Fruit fly (Drosophila melanogaster) whole organism, embryonic: ENCODE results near the gene Gen.

Source experiments
- CG10959 ChIP-seq: fragments of 200-800 bp; sonication (Bioruptor generic); IDR thresholded peaks from 2 replicates; pipeline ENCODE4 v1.3.6; 2022; ENCODE audit warnings: missing biosample characterization, missing genetic modification characterization
- CG11504 ChIP-seq: fragments of 200-800 bp; sonication (Bioruptor generic); optimal IDR thresholded peaks from 3 replicates; lab custom pipeline; 2019; ENCODE audit warnings: missing biosample characterization, mild to moderate bottlenecking, missing genetic modification characterization, moderate library complexity
- CG12769 ChIP-seq: fragments of 200-800 bp; sonication (Bioruptor generic); optimal IDR thresholded peaks from 2 replicates; lab custom pipeline; 2019; ENCODE audit warnings: missing biosample characterization, mild to moderate bottlenecking, missing genetic modification characterization, moderate library complexity
- CG17186 ChIP-seq: fragments of 200-800 bp; sonication (Bioruptor generic); optimal IDR thresholded peaks from 3 replicates; lab custom pipeline; 2017; ENCODE audit warnings: missing biosample characterization, missing genetic modification reagents, missing genetic modification characterization
- CG18011 ChIP-seq: fragments of 200-800 bp; sonication (Bioruptor generic); optimal IDR thresholded peaks from 2 replicates; lab custom pipeline; 2017; ENCODE audit warnings: missing biosample characterization, missing genetic modification characterization, mild to moderate bottlenecking, moderate library complexity, missing genotype
- CG18476 ChIP-seq: fragments of 200-800 bp; sonication (Bioruptor generic); optimal IDR thresholded peaks from 2 replicates; lab custom pipeline; 2016; ENCODE audit warnings: missing biosample characterization, mild to moderate bottlenecking, missing genetic modification characterization
- CG2199 ChIP-seq: fragments of 200-800 bp; sonication (Bioruptor generic); IDR thresholded peaks from 3 replicates; pipeline ENCODE4 v1.3.6; 2022; ENCODE audit warnings: missing biosample characterization, missing genetic modification characterization
- CG2202 ChIP-seq: fragments of 200-800 bp; sonication (Bioruptor generic); optimal IDR thresholded peaks from 2 replicates; lab custom pipeline; 2018; ENCODE audit warnings: missing biosample characterization, mild to moderate bottlenecking, missing genetic modification characterization
- CG31388 ChIP-seq: fragments of 200-800 bp; sonication (Bioruptor generic); optimal IDR thresholded peaks from 2 replicates; lab custom pipeline; 2016; ENCODE audit warnings: missing biosample characterization, missing genetic modification characterization
- CG32772 ChIP-seq: fragments of 200-800 bp; sonication (Bioruptor generic); IDR thresholded peaks from 2 replicates; pipeline ENCODE4 v1.3.6; 2022; ENCODE audit warnings: missing biosample characterization, missing genetic modification characterization
- CG3838 ChIP-seq: fragments of 200-800 bp; sonication (Bioruptor generic); optimal IDR thresholded peaks from 3 replicates; lab custom pipeline; 2016; ENCODE audit warnings: missing biosample characterization, missing genetic modification characterization
- CG43689 ChIP-seq: fragments of 200-800 bp; sonication (Bioruptor generic); IDR thresholded peaks from 2 replicates; pipeline ENCODE4 v1.3.6; 2022; ENCODE audit warnings: missing biosample characterization, missing genetic modification characterization
- CG6654 ChIP-seq: fragments of 200-800 bp; sonication (Bioruptor generic); optimal IDR thresholded peaks from 2 replicates; lab custom pipeline; 2017; ENCODE audit warnings: missing biosample characterization, mild to moderate bottlenecking, missing genetic modification characterization
- CG6791 ChIP-seq: fragments of 200-800 bp; sonication (Bioruptor generic); IDR thresholded peaks from 3 replicates; pipeline ENCODE4 v1.3.6; 2022; ENCODE audit warnings: missing biosample characterization, missing genetic modification characterization; ENCODE audit not compliant: partially characterized antibody
- CG6854 ChIP-seq: fragments of 200-800 bp; sonication (Bioruptor generic); optimal IDR thresholded peaks from 3 replicates; lab custom pipeline; 2017; ENCODE audit warnings: missing biosample characterization, mild to moderate bottlenecking, missing genetic modification characterization
- CG7963 ChIP-seq: fragments of 200-800 bp; sonication (Bioruptor generic); IDR thresholded peaks from 3 replicates; pipeline ENCODE4 v1.3.6; 2022; ENCODE audit warnings: missing biosample characterization, missing genetic modification characterization; ENCODE audit not compliant: partially characterized antibody
- CTCF ChIP-seq: fragments of 200-800 bp; sonication (Bioruptor generic); optimal IDR thresholded peaks from 2 replicates; lab custom pipeline; 2017; ENCODE audit warnings: missing biosample characterization, mild to moderate bottlenecking, missing genetic modification characterization, moderate library complexity
- Camta ChIP-seq: fragments of 200-800 bp; sonication (Bioruptor generic); optimal IDR thresholded peaks from 2 replicates; lab custom pipeline; 2016; ENCODE audit warnings: missing biosample characterization, missing genetic modification characterization
- CkIIα-i1 ChIP-seq: fragments of 200-800 bp; sonication (Bioruptor generic); IDR thresholded peaks from 2 replicates; pipeline ENCODE4 v1.3.6; 2022; ENCODE audit warnings: missing biosample characterization, missing genetic modification characterization
- Dip2 ChIP-seq: fragments of 200-800 bp; sonication (Bioruptor generic); IDR thresholded peaks from 2 replicates; pipeline ENCODE4 v1.3.6; 2022; ENCODE audit warnings: missing biosample characterization, missing genetic modification characterization
- Dref ChIP-seq: fragments of 200-800 bp; sonication (Bioruptor generic); IDR thresholded peaks from 2 replicates; pipeline ENCODE4 v1.3.6; 2022; ENCODE audit warnings: missing biosample characterization, missing genetic modification characterization
- HLH54F ChIP-seq: fragments of 200-800 bp; sonication (Bioruptor generic); optimal IDR thresholded peaks from 3 replicates; lab custom pipeline; 2016; ENCODE audit warnings: missing biosample characterization, missing genetic modification characterization
- Hr51 ChIP-seq, 2 experiments: fragments of 200-800 bp; sonication (Bioruptor generic); optimal IDR thresholded peaks; 2 replicates in 1 of 2; 3 replicates in 1 of 2; lab custom pipeline; 2016 to 2018; ENCODE audit warnings: missing biosample characterization in 2 of 2, missing genetic modification characterization in 2 of 2, mild to moderate bottlenecking in 1 of 2, moderate library complexity in 1 of 2
- Mes4 ChIP-seq: fragments of 200-800 bp; sonication (Bioruptor generic); optimal IDR thresholded peaks from 2 replicates; lab custom pipeline; 2016; ENCODE audit warnings: missing biosample characterization, missing genetic modification characterization
- Mrtf ChIP-seq: fragments of 200-800 bp; sonication (Bioruptor generic); IDR thresholded peaks from 3 replicates; pipeline ENCODE4 v1.3.6; 2022; ENCODE audit warnings: missing biosample characterization, missing genetic modification characterization
- Ptx1 ChIP-seq: fragments of 200-800 bp; sonication (Bioruptor generic); IDR thresholded peaks from 2 replicates; pipeline ENCODE4 v1.3.6; 2022; ENCODE audit warnings: missing biosample characterization, missing genetic modification characterization
- Rx ChIP-seq: fragments of 200-800 bp; sonication (Bioruptor generic); IDR thresholded peaks from 2 replicates; pipeline ENCODE4 v1.3.6; 2022; ENCODE audit warnings: missing biosample characterization, missing genetic modification characterization
- Sin3A ChIP-seq: fragments of >200 bp; optimal IDR thresholded peaks from 2 replicates; lab custom pipeline; 2018
- Taf1 ChIP-seq: fragments of 200-800 bp; sonication (Bioruptor generic); IDR thresholded peaks from 2 replicates; pipeline ENCODE4 v1.3.6; 2022; ENCODE audit warnings: missing biosample characterization, missing genetic modification characterization
- Usf ChIP-seq: fragments of 200-800 bp; sonication (Bioruptor generic); optimal IDR thresholded peaks from 2 replicates; lab custom pipeline; 2017; ENCODE audit warnings: missing genotype, missing biosample characterization, missing genetic modification characterization
- Xbp1 ChIP-seq: fragments of 200-800 bp; sonication (Bioruptor generic); optimal IDR thresholded peaks from 3 replicates; lab custom pipeline; 2016; ENCODE audit warnings: missing biosample characterization, mild to moderate bottlenecking, missing genetic modification characterization
- Xrp1 ChIP-seq: fragments of 200-800 bp; sonication (Bioruptor generic); IDR thresholded peaks from 2 replicates; pipeline ENCODE4 v1.3.6; 2022; ENCODE audit warnings: missing biosample characterization, missing genetic modification characterization
- az2 ChIP-seq: fragments of 200-800 bp; sonication (Bioruptor generic); optimal IDR thresholded peaks from 3 replicates; lab custom pipeline; 2016; ENCODE audit warnings: missing biosample characterization, missing genetic modification characterization
- btn ChIP-seq: fragments of 200-800 bp; sonication (Bioruptor generic); optimal IDR thresholded peaks from 2 replicates; lab custom pipeline; 2016; ENCODE audit warnings: missing biosample characterization, missing genetic modification characterization
- crol ChIP-seq: fragments of 200-800 bp; sonication (Bioruptor generic); IDR thresholded peaks from 2 replicates; pipeline ENCODE4 v1.3.6; 2022; ENCODE audit warnings: missing biosample characterization, missing genetic modification characterization
- crp ChIP-seq, 2 experiments: fragments of 200-800 bp; sonication (Bioruptor generic); optimal IDR thresholded peaks; 2 replicates in 1 of 2; 3 replicates in 1 of 2; lab custom pipeline; 2017; ENCODE audit warnings: missing biosample characterization in 2 of 2, missing genetic modification characterization in 2 of 2, mild to moderate bottlenecking in 1 of 2, moderate library complexity in 1 of 2
- da ChIP-seq: fragments of 200-800 bp; sonication (Bioruptor generic); optimal IDR thresholded peaks from 2 replicates; lab custom pipeline; 2016; ENCODE audit warnings: missing biosample characterization, missing genetic modification characterization
- dimm ChIP-seq: fragments of 200-800 bp; sonication (Bioruptor generic); IDR thresholded peaks from 2 replicates; pipeline ENCODE4 v1.3.6; 2022; ENCODE audit warnings: missing biosample characterization, missing genetic modification characterization
- dm ChIP-seq: fragments of 200-800 bp; sonication (Bioruptor generic); optimal IDR thresholded peaks from 3 replicates; lab custom pipeline; 2016; ENCODE audit warnings: missing biosample characterization, missing genetic modification characterization
- ewg ChIP-seq: fragments of 200-800 bp; sonication (Bioruptor generic); optimal IDR thresholded peaks from 3 replicates; lab custom pipeline; 2017; ENCODE audit warnings: mild to moderate bottlenecking, missing biosample characterization, missing genetic modification reagents, missing genetic modification characterization
- exex ChIP-seq: fragments of 200-800 bp; sonication (Bioruptor generic); optimal IDR thresholded peaks from 4 replicates; lab custom pipeline; 2018; ENCODE audit warnings: missing biosample characterization, mild to moderate bottlenecking, missing genetic modification characterization, moderate library complexity
- fd96Cb ChIP-seq: fragments of 200-800 bp; sonication (Bioruptor generic); optimal IDR thresholded peaks from 2 replicates; lab custom pipeline; 2018; ENCODE audit warnings: missing biosample characterization, mild to moderate bottlenecking, missing genetic modification characterization, moderate library complexity
- gt ChIP-seq: fragments of 200-800 bp; sonication (Bioruptor generic); IDR thresholded peaks from 2 replicates; pipeline ENCODE4 v1.3.6; 2022; ENCODE audit warnings: missing biosample characterization, missing genetic modification characterization
- her ChIP-seq: fragments of 200-800 bp; sonication (Bioruptor generic); optimal IDR thresholded peaks from 2 replicates; lab custom pipeline; 2016; ENCODE audit warnings: missing biosample characterization, missing genetic modification characterization
- hkb ChIP-seq, 2 experiments: fragments of 200-800 bp in 1 of 2; fragments of >200 bp in 1 of 2; sonication (Bioruptor generic) in 1 of 2; IDR thresholded peaks in 1 of 2; optimal IDR thresholded peaks in 1 of 2; 2 replicates each; pipeline versions ENCODE4 v1.3.6 to Lab custom; 2017 to 2022; ENCODE audit warnings: missing biosample characterization in 1 of 2, missing genetic modification characterization in 1 of 2
- lola ChIP-seq, 3 experiments: fragments of >200 bp in 2 of 3; fragments of 200-800 bp in 1 of 3; sonication (Bioruptor generic) in 1 of 3; optimal IDR thresholded peaks; 2 replicates each; lab custom pipeline; 2017 to 2019; ENCODE audit warnings: missing biosample characterization in 3 of 3, missing genetic modification characterization in 3 of 3, mild to moderate bottlenecking in 1 of 3, moderate library complexity in 1 of 3
- luna ChIP-seq: fragments of 200-800 bp; sonication (Bioruptor generic); optimal IDR thresholded peaks from 2 replicates; lab custom pipeline; 2016; ENCODE audit warnings: missing biosample characterization, missing genetic modification characterization
- ro ChIP-seq: fragments of 200-800 bp; sonication (Bioruptor generic); IDR thresholded peaks from 2 replicates; pipeline ENCODE4 v1.3.6; 2022; ENCODE audit warnings: missing biosample characterization, missing genetic modification characterization
- sd ChIP-seq: fragments of 200-800 bp; sonication (Bioruptor generic); optimal IDR thresholded peaks from 3 replicates; lab custom pipeline; 2018; ENCODE audit warnings: missing biosample characterization, mild to moderate bottlenecking, missing genetic modification characterization, moderate library complexity
- ssp ChIP-seq: fragments of 200-800 bp; sonication (Bioruptor generic); IDR thresholded peaks from 2 replicates; pipeline ENCODE4 v1.3.6; 2022; ENCODE audit warnings: missing biosample characterization, missing genetic modification characterization
- tup ChIP-seq: fragments of 200-800 bp; sonication (Bioruptor generic); optimal IDR thresholded peaks from 2 replicates; lab custom pipeline; 2016; ENCODE audit warnings: missing biosample characterization, mild to moderate bottlenecking, missing genetic modification characterization, moderate library complexity
- usp ChIP-seq: fragments of >200 bp; optimal IDR thresholded peaks from 2 replicates; lab custom pipeline; 2017; ENCODE audit warnings: missing biosample characterization, missing genetic modification characterization
- zf30C ChIP-seq: fragments of 200-800 bp; sonication (Bioruptor generic); optimal IDR thresholded peaks from 3 replicates; lab custom pipeline; 2018; ENCODE audit warnings: missing biosample characterization, mild to moderate bottlenecking, missing genetic modification characterization

The Gen gene

dm6 chr3L:5136123-5136522 is 16.1 kb downstream of the Gen start, which contains the start of the genes CG10674 and CG4611 (continued):
- TF ChIP-seq CG7963 (GFP tag; lab: Robert Waterston, UW) (no peak), Mes4 (GFP tag; lab: Kevin White, UChicago) (no peak), CkIIα-i1 (GFP tag; lab: Robert Waterston, UW) (no peak), CG6791 (GFP tag; lab: Robert Waterston, UW) (0 out of 3 replicates have a peak, but pooled peaks have one; percentile 18), crol (GFP tag; lab: Robert Waterston, UW) (no peak), ssp (GFP tag; lab: Robert Waterston, UW) (no peak), CG10959 (GFP tag; lab: Robert Waterston, UW) (no peak), btn (GFP tag; lab: Kevin White, UChicago) (no peak), gt (no peak), az2 (GFP tag; lab: Kevin White, UChicago) (no peak), ewg (GFP tag; lab: Kevin White, UChicago) (no peak), CG17186 (GFP tag; lab: Kevin White, UChicago) (no peak), CG32772 (GFP tag; lab: Robert Waterston, UW) (no peak), crp (GFP tag; optimal IDR thresholded peaks at IDR 0.05; lab: Kevin White, UChicago) (peak; percentile 57 to 94), tup (GFP tag; lab: Kevin White, UChicago) (no peak), exex (tag; lab: Kevin White, UChicago) (no peak), usp (GFP tag; lab: Kevin White, UChicago) (no peak), CG11504 (tag; lab: Kevin White, UChicago) (no peak), CG2199 (GFP tag; lab: Robert Waterston, UW) (no peak), fd96Cb (tag; lab: Kevin White, UChicago) (no peak), dm (GFP tag; lab: Kevin White, UChicago) (peak; percentile 51), CG6654 (GFP tag; lab: Kevin White, UChicago) (no peak), dimm (GFP tag; lab: Robert Waterston, UW) (no peak), CTCF (no peak), Hr51 (GFP tag; optimal IDR thresholded peaks at IDR 0.05; lab: Kevin White, UChicago) (no peak), zf30C (GFP tag; lab: Kevin White, UChicago) (no peak), CG43689 (GFP tag; lab: Robert Waterston, UW) (no peak), Dref (GFP tag; lab: Robert Waterston, UW) (0 out of 2 replicates have a peak, but pooled peaks have one; percentile 29), CG12769 (tag; lab: Kevin White, UChicago) (no peak), hkb (optimal IDR thresholded peaks at IDR 0.05; lab: Kevin White, UChicago) (no peak), hkb (GFP tag; IDR thresholded peaks at IDR 0.05; lab: Robert Waterston, UW) (no peak), da (GFP tag; lab: Kevin White, UChicago) (no peak), HLH54F (GFP tag; lab: Kevin White, UChicago) (no peak), CG2202 (tag; lab: Kevin White, UChicago) (no peak), CG6854 (no peak), Rx (GFP tag; lab: Robert Waterston, UW) (no peak), Xrp1 (GFP tag; lab: Robert Waterston, UW) (no peak), Usf (GFP tag; lab: Kevin White, UChicago) (no peak), CG18011 (GFP tag; lab: Kevin White, UChicago) (no peak), CG31388 (GFP tag; lab: Kevin White, UChicago) (no peak), Taf1 (GFP tag; lab: Robert Waterston, UW) (no peak), Ptx1 (no peak), CG18476 (GFP tag; lab: Kevin White, UChicago) (no peak), Xbp1 (no peak), her (GFP tag; lab: Kevin White, UChicago) (no peak), Mrtf (no peak), sd (tag; lab: Kevin White, UChicago) (peak; percentile 68), CG3838 (GFP tag; lab: Kevin White, UChicago) (no peak), Camta (GFP tag; lab: Kevin White, UChicago) (no peak), lola (GFP tag; optimal IDR thresholded peaks at IDR 0.05; lab: Kevin White, UChicago) (no peak), ro (GFP tag; lab: Robert Waterston, UW) (no peak), Dip2 (GFP tag; lab: Robert Waterston, UW) (no peak), luna (GFP tag; lab: Kevin White, UChicago) (no peak), Sin3A (peak; percentile 28)
